Worm (Caenorhabditis elegans): ENCODE data around the gene R11F4.1.

The R11F4.1 gene

ce11 chrII:4081141-4081540 is 10.6 kb upstream of the R11F4.1 start:
- TF ChIP-seq klf-2 (GFP tag; conservative IDR thresholded peaks at IDR 0.05) (no peak), ztf-23 (GFP tag; IDR thresholded peaks at IDR 0.05) (no peak)

- TF ChIP-seq ztf-23 (GFP tag; IDR thresholded peaks at IDR 0.05), result no peak
- TF ChIP-seq flt-1 (GFP tag; IDR thresholded peaks at IDR 0.05), result no peak
- no peak for TF ChIP-seq klf-2 (GFP tag; conservative IDR thresholded peaks at IDR 0.05)
- TF ChIP-seq ztf-29 (GFP tag; IDR thresholded peaks at IDR 0.05), result peak; percentile 64; the same call in 1 of the 2 replicates
- no peak for TF ChIP-seq T22C8.4 (GFP tag; IDR thresholded peaks at IDR 0.05)
- no peak for TF ChIP-seq tab-1 (GFP tag; IDR thresholded peaks at IDR 0.05)
These were observed 9.8 kb upstream of the R11F4.1 start for ce11 chrII:4081891-4082290.

- TF ChIP-seq flt-1 (GFP tag; IDR thresholded peaks at IDR 0.05), result no peak
These were observed 9.0 kb upstream of the R11F4.1 start, which contains the start of gene R11F4.2 for ce11 chrII:4082754-4083153. TSS of gene R11F4.2 (plus strand) at chrII:4083054.

- TF ChIP-seq cog-1 (tag; optimal IDR thresholded peaks at IDR 0.05), result no peak
- TF ChIP-seq T22C8.4 (GFP tag; IDR thresholded peaks at IDR 0.05), result no peak
- TF ChIP-seq ztf-23 (GFP tag; IDR thresholded peaks at IDR 0.05), result no peak
- TF ChIP-seq ref-1 (GFP tag; conservative IDR thresholded peaks at IDR 0.05), result no peak
- no peak for TF ChIP-seq med-1 (GFP tag; optimal IDR thresholded peaks at IDR 0.05; ENCODE audit: insufficient read depth)
- TF ChIP-seq ztf-29 (GFP tag; IDR thresholded peaks at IDR 0.05), result no peak
- TF ChIP-seq flt-1 (GFP tag; IDR thresholded peaks at IDR 0.05), result no peak
- TF ChIP-seq tab-1 (GFP tag; IDR thresholded peaks at IDR 0.05), result no peak
- no peak for TF ChIP-seq klf-2 (GFP tag; conservative IDR thresholded peaks at IDR 0.05)
These were observed 6.1 kb upstream of the R11F4.1 start for ce11 chrII:4085601-4086000.

ce11 chrII:4089183-4089582 is 2.5 kb upstream of the R11F4.1 start:
- no peak for TF ChIP-seq T22C8.4 (GFP tag; IDR thresholded peaks at IDR 0.05)
- no peak for TF ChIP-seq tab-1 (GFP tag; IDR thresholded peaks at IDR 0.05)
- no peak for TF ChIP-seq ztf-29 (GFP tag; IDR thresholded peaks at IDR 0.05)
- TF ChIP-seq ref-1 (GFP tag; conservative IDR thresholded peaks at IDR 0.05), result no peak
- no peak for TF ChIP-seq flt-1 (GFP tag; IDR thresholded peaks at IDR 0.05)
- TF ChIP-seq klf-2 (GFP tag; conservative IDR thresholded peaks at IDR 0.05), result no peak
- TF ChIP-seq ztf-23 (GFP tag; IDR thresholded peaks at IDR 0.05), result no peak
- TF ChIP-seq med-1 (GFP tag; optimal IDR thresholded peaks at IDR 0.05; ENCODE audit: insufficient read depth), result no peak
- no peak for TF ChIP-seq cog-1 (tag; optimal IDR thresholded peaks at IDR 0.05)

ce11 chrII:4090790-4091189 is 940 bp upstream of the R11F4.1 start:
- TF ChIP-seq T22C8.4 (GFP tag; IDR thresholded peaks at IDR 0.05) (no peak), flt-1 (GFP tag; IDR thresholded peaks at IDR 0.05) (no peak), ztf-23 (GFP tag; IDR thresholded peaks at IDR 0.05) (no peak), tab-1 (GFP tag; IDR thresholded peaks at IDR 0.05) (no peak), klf-2 (GFP tag; conservative IDR thresholded peaks at IDR 0.05) (no peak)

ce11 chrII:4092502-4092901 is 772 bp downstream of the R11F4.1 start:
- TF ChIP-seq flt-1 (GFP tag; IDR thresholded peaks at IDR 0.05), result 0 out of 2 replicates have a peak, but pooled peaks have one; percentile 40
- no peak for TF ChIP-seq ref-1 (GFP tag; conservative IDR thresholded peaks at IDR 0.05)

ce11 chrII:4094030-4094846 is 2.5 kb downstream of the R11F4.1 start:
- TF ChIP-seq flt-1 (GFP tag; IDR thresholded peaks at IDR 0.05) (peak; percentile 20; the same call in 1 of the 2 replicates), med-1 (GFP tag; optimal IDR thresholded peaks at IDR 0.05; ENCODE audit: insufficient read depth) (no peak)

- TF ChIP-seq ref-1 (GFP tag; conservative IDR thresholded peaks at IDR 0.05) (no peak), klf-2 (GFP tag; conservative IDR thresholded peaks at IDR 0.05) (no peak), cog-1 (tag; optimal IDR thresholded peaks at IDR 0.05) (no peak), tab-1 (GFP tag; IDR thresholded peaks at IDR 0.05) (no peak), T22C8.4 (GFP tag; IDR thresholded peaks at IDR 0.05) (no peak), ztf-23 (GFP tag; IDR thresholded peaks at IDR 0.05) (no peak), med-1 (GFP tag; optimal IDR thresholded peaks at IDR 0.05; ENCODE audit: insufficient read depth) (no peak), ztf-29 (GFP tag; IDR thresholded peaks at IDR 0.05) (no peak), flt-1 (GFP tag; IDR thresholded peaks at IDR 0.05) (no peak)
These were observed 7.0 kb downstream of the R11F4.1 start for ce11 chrII:4098759-4099158.

ce11 chrII:4100485-4100884 is 8.8 kb downstream of the R11F4.1 start, which contains the start of gene rhgf-2:
TSS of gene rhgf-2 (plus strand) at chrII:4100785.
- TF ChIP-seq ztf-29 (GFP tag; IDR thresholded peaks at IDR 0.05) (no peak), ref-1 (GFP tag; conservative IDR thresholded peaks at IDR 0.05) (no peak), flt-1 (GFP tag; IDR thresholded peaks at IDR 0.05) (no peak), T22C8.4 (GFP tag; IDR thresholded peaks at IDR 0.05) (no peak), klf-2 (GFP tag; conservative IDR thresholded peaks at IDR 0.05) (no peak), med-1 (GFP tag; optimal IDR thresholded peaks at IDR 0.05; ENCODE audit: insufficient read depth) (no peak), cog-1 (tag; optimal IDR thresholded peaks at IDR 0.05) (no peak), tab-1 (GFP tag; IDR thresholded peaks at IDR 0.05) (no peak)

ce11 chrII:4102723-4103122 is 11.0 kb downstream of the R11F4.1 start:
- TF ChIP-seq T22C8.4 (GFP tag; IDR thresholded peaks at IDR 0.05) (no peak), flt-1 (GFP tag; IDR thresholded peaks at IDR 0.05) (no peak), ztf-23 (GFP tag; IDR thresholded peaks at IDR 0.05) (no peak), ztf-29 (GFP tag; IDR thresholded peaks at IDR 0.05) (no peak), tab-1 (GFP tag; IDR thresholded peaks at IDR 0.05) (no peak), med-1 (GFP tag; optimal IDR thresholded peaks at IDR 0.05; ENCODE audit: insufficient read depth) (no peak), ref-1 (GFP tag; conservative IDR thresholded peaks at IDR 0.05) (no peak), cog-1 (tag; optimal IDR thresholded peaks at IDR 0.05) (no peak), klf-2 (GFP tag; conservative IDR thresholded peaks at IDR 0.05) (no peak)
